Worm (Caenorhabditis elegans): ENCODE data around the gene rsef-1.

The rsef-1 gene

ce11 chrX:3059299-3059698 lies at the start of gene rsef-1:
Gene rsef-1, minus strand, starts transcription at chrX:3059399.
- TF ChIP-seq elt-1 (tag; optimal IDR thresholded peaks at IDR 0.05; ENCODE audit: borderline replicate concordance, insufficient read depth) = no peak
- TF ChIP-seq unc-120 (tag; optimal IDR thresholded peaks at IDR 0.05; ENCODE audit: poor library complexity, severe bottlenecking) = no peak
- TF ChIP-seq ces-1 (GFP tag; optimal IDR thresholded peaks at IDR 0.05) = no peak
- TF ChIP-seq lin-32 (GFP tag; optimal IDR thresholded peaks at IDR 0.05) = no peak
- TF ChIP-seq ceh-83 (GFP tag; optimal IDR thresholded peaks at IDR 0.05) = no peak
- no peak for TF ChIP-seq zip-8 (tag; optimal IDR thresholded peaks at IDR 0.05)
- no peak for TF ChIP-seq flh-1 (GFP tag; optimal IDR thresholded peaks at IDR 0.05)
- TF ChIP-seq M03D4.4 (tag; optimal IDR thresholded peaks at IDR 0.05) = no peak
- TF ChIP-seq lin-13 (tag; optimal IDR thresholded peaks at IDR 0.05) = no peak
- no peak for TF ChIP-seq cnd-1 (tag; optimal IDR thresholded peaks at IDR 0.05)
- no peak for TF ChIP-seq sem-2 (GFP tag; optimal IDR thresholded peaks at IDR 0.05)
- TF ChIP-seq hlh-1 (tag; optimal IDR thresholded peaks at IDR 0.05) = no peak
- no peak for TF ChIP-seq blmp-1 (tag; optimal IDR thresholded peaks at IDR 0.05)

DNA sequence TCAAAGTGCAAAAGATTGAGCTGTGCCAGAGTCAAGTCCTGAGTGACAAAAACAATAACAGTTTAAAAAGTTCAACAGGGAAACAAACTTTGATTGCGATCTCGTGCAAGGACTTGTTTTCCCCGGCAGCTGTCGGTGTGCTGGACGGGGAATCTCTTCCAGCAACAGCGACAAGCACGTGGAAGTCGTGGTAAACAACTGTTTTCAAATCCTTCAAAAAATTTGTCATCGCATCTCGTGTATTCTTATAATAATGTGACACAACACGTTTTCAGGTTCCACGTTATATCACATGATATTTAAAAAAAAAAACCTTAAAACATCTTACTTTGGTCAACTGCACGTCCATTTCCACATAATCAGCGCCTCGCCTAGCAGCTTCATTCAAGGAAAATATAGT lies 49.4 kb upstream of the rsef-1 start:
- TF ChIP-seq flh-1 (GFP tag; optimal IDR thresholded peaks at IDR 0.05) (no peak), nhr-12 (tag; optimal IDR thresholded peaks at IDR 0.05) (no peak), blmp-1 (tag; optimal IDR thresholded peaks at IDR 0.05) (no peak), nhr-28 (tag; optimal IDR thresholded peaks at IDR 0.05) (no peak), ces-1 (GFP tag; optimal IDR thresholded peaks at IDR 0.05) (no peak), hlh-1 (tag; optimal IDR thresholded peaks at IDR 0.05) (peak; percentile 45)

- no peak for TF ChIP-seq sem-2 (GFP tag; optimal IDR thresholded peaks at IDR 0.05)
- no peak for TF ChIP-seq M03D4.4 (tag; optimal IDR thresholded peaks at IDR 0.05)
- TF ChIP-seq ztf-11 (tag; optimal IDR thresholded peaks at IDR 0.05) = no peak
- TF ChIP-seq mls-2 (tag; optimal IDR thresholded peaks at IDR 0.05) = no peak
- TF ChIP-seq blmp-1 (tag; optimal IDR thresholded peaks at IDR 0.05) = no peak
- no peak for TF ChIP-seq bed-3 (GFP tag; optimal IDR thresholded peaks at IDR 0.05)
- TF ChIP-seq sptf-1 (tag; optimal IDR thresholded peaks at IDR 0.05) = no peak
- TF ChIP-seq hlh-1 (tag; optimal IDR thresholded peaks at IDR 0.05) = no peak
- TF ChIP-seq nhr-237 (tag; optimal IDR thresholded peaks at IDR 0.05) = no peak
- peak; percentile 85 for TF ChIP-seq mep-1 (tag; optimal IDR thresholded peaks at IDR 0.05)
- peak; percentile 24 for TF ChIP-seq nhr-2 (tag; optimal IDR thresholded peaks at IDR 0.05)
- TF ChIP-seq unc-39 (tag; optimal IDR thresholded peaks at IDR 0.05) = no peak
- no peak for TF ChIP-seq zip-8 (tag; optimal IDR thresholded peaks at IDR 0.05)
- peak; percentile 20 for TF ChIP-seq mab-5 (tag; optimal IDR thresholded peaks at IDR 0.05)
- peak; percentile 16 for TF ChIP-seq ceh-39 (tag; optimal IDR thresholded peaks at IDR 0.05)
- peak; percentile 13 for TF ChIP-seq pha-4 (tag; optimal IDR thresholded peaks at IDR 0.05)
- no peak for TF ChIP-seq snpc-4 (tag; optimal IDR thresholded peaks at IDR 0.05)
- peak; percentile 66 for TF ChIP-seq lsy-2 (tag; optimal IDR thresholded peaks at IDR 0.05)
- no peak for TF ChIP-seq drap-1 (GFP tag; optimal IDR thresholded peaks at IDR 0.05)
- no peak for TF ChIP-seq tbx-8 (GFP tag; optimal IDR thresholded peaks at IDR 0.05)
- no peak for TF ChIP-seq ceh-83 (GFP tag; optimal IDR thresholded peaks at IDR 0.05)
- no peak for TF ChIP-seq cnd-1 (tag; optimal IDR thresholded peaks at IDR 0.05)
- TF ChIP-seq nhr-28 (tag; optimal IDR thresholded peaks at IDR 0.05) = no peak
- no peak for TF ChIP-seq unc-62 (GFP tag; optimal IDR thresholded peaks at IDR 0.05)
- no peak for TF ChIP-seq ham-2 (GFP tag; optimal IDR thresholded peaks at IDR 0.05)
- TF ChIP-seq nhr-12 (tag; optimal IDR thresholded peaks at IDR 0.05) = no peak
- TF ChIP-seq nhr-76 (tag; optimal IDR thresholded peaks at IDR 0.05) = no peak
- no peak for TF ChIP-seq unc-120 (tag; optimal IDR thresholded peaks at IDR 0.05; ENCODE audit: poor library complexity, severe bottlenecking)
- peak; percentile 16 for TF ChIP-seq elt-1 (tag; optimal IDR thresholded peaks at IDR 0.05; ENCODE audit: borderline replicate concordance, insufficient read depth)
- peak; percentile 77 for TF ChIP-seq lin-13 (tag; optimal IDR thresholded peaks at IDR 0.05)
- TF ChIP-seq lin-32 (GFP tag; optimal IDR thresholded peaks at IDR 0.05) = no peak
- TF ChIP-seq elt-3 (tag; optimal IDR thresholded peaks at IDR 0.05) = no peak
- TF ChIP-seq ces-1 (GFP tag; optimal IDR thresholded peaks at IDR 0.05) = peak; percentile 52
- no peak for TF ChIP-seq flh-1 (GFP tag; optimal IDR thresholded peaks at IDR 0.05)
- TF ChIP-seq ceh-43 (GFP tag; optimal IDR thresholded peaks at IDR 0.05) = no peak
Observed at ce11 chrX:3106137-3106536, 46.9 kb upstream of the rsef-1 start, which contains the start of gene K10B3.5. Gene K10B3.5, minus strand, starts transcription at chrX:3106479.

ce11 chrX:3102817-3103216 lies 43.6 kb upstream of the rsef-1 start:
- no peak for TF ChIP-seq tbx-8 (GFP tag; optimal IDR thresholded peaks at IDR 0.05)
- no peak for TF ChIP-seq drap-1 (GFP tag; optimal IDR thresholded peaks at IDR 0.05)
- TF ChIP-seq elt-3 (tag; optimal IDR thresholded peaks at IDR 0.05) = no peak
- TF ChIP-seq lin-32 (GFP tag; optimal IDR thresholded peaks at IDR 0.05) = peak; percentile 21
- peak; percentile 25 for TF ChIP-seq ham-2 (GFP tag; optimal IDR thresholded peaks at IDR 0.05)
- TF ChIP-seq ceh-39 (tag; optimal IDR thresholded peaks at IDR 0.05) = peak; percentile 18
- TF ChIP-seq pha-4 (tag; optimal IDR thresholded peaks at IDR 0.05) = peak; percentile 32
- no peak for TF ChIP-seq nhr-28 (tag; optimal IDR thresholded peaks at IDR 0.05)
- TF ChIP-seq blmp-1 (tag; optimal IDR thresholded peaks at IDR 0.05) = no peak
- TF ChIP-seq M03D4.4 (tag; optimal IDR thresholded peaks at IDR 0.05) = peak; percentile 54
- no peak for TF ChIP-seq nhr-12 (tag; optimal IDR thresholded peaks at IDR 0.05)
- TF ChIP-seq sptf-1 (tag; optimal IDR thresholded peaks at IDR 0.05) = peak; percentile 62
- TF ChIP-seq ceh-83 (GFP tag; optimal IDR thresholded peaks at IDR 0.05) = peak; percentile 13
- TF ChIP-seq cnd-1 (tag; optimal IDR thresholded peaks at IDR 0.05) = peak; percentile 57
- TF ChIP-seq lsy-2 (tag; optimal IDR thresholded peaks at IDR 0.05) = no peak
- TF ChIP-seq mls-2 (tag; optimal IDR thresholded peaks at IDR 0.05) = peak; percentile 79

All from whole organism, mixed stage, embryonic.